Fruit fly (Drosophila melanogaster): ENCODE results near the gene Flo2.

Flo2 gene

DNA sequence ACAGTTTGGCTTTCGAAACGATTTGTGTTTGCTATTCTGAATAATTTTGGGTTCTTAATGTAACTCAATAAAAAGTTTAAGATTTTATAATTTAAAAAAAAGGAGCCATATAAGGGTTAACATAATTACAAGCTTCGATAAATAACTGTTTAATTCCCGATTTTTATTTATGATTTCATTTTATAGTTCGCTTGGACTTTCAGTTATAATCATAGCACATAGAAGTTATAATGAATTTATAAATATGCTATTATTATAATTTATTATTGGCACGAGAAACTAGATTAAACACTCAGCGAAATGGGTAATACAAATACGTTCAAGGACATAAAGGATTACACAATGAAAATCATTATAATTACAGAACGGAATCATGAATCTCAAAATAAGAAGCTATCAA, 2.8 kb upstream of the Flo2 start, which contains the start of gene CG14410:
Gene CG14410, plus strand, starts transcription at position 301 of the 400 bp plus-strand sequence.
- TF ChIP-seq cnc (optimal IDR thresholded peaks at IDR 0.05) (no peak), tj (GFP tag; optimal IDR thresholded peaks at IDR 0.05) (no peak), toe (GFP tag; optimal IDR thresholded peaks at IDR 0.05) (no peak)

- no peak for TF ChIP-seq CG7101 (tag; optimal IDR thresholded peaks at IDR 0.05)
- no peak for TF ChIP-seq CG12768 (GFP tag; optimal IDR thresholded peaks at IDR 0.05)
- TF ChIP-seq CG5204 (GFP tag; optimal IDR thresholded peaks at IDR 0.05): no peak
- TF ChIP-seq bab1 (GFP tag; optimal IDR thresholded peaks at IDR 0.05): no peak
- TF ChIP-seq CG33017 (tag; optimal IDR thresholded peaks at IDR 0.05): no peak
- TF ChIP-seq kay (GFP tag; ENCODE audit: borderline replicate concordance): no peak
- TF ChIP-seq Mnt (GFP tag; optimal IDR thresholded peaks at IDR 0.05): no peak
- TF ChIP-seq tj (GFP tag; optimal IDR thresholded peaks at IDR 0.05): no peak
- TF ChIP-seq Hr96 (GFP tag; optimal IDR thresholded peaks at IDR 0.05): no peak
- TF ChIP-seq toe (GFP tag; optimal IDR thresholded peaks at IDR 0.05): no peak
- TF ChIP-seq Crg-1 (GFP tag; optimal IDR thresholded peaks at IDR 0.05): no peak
- TF ChIP-seq CG1620 (GFP tag; optimal IDR thresholded peaks at IDR 0.05): no peak
- no peak for TF ChIP-seq CG7045 (GFP tag; optimal IDR thresholded peaks at IDR 0.05)
- TF ChIP-seq cic (GFP tag; optimal IDR thresholded peaks at IDR 0.05): no peak
- TF ChIP-seq pad (GFP tag; optimal IDR thresholded peaks at IDR 0.05): no peak
Observed at dm6 chrX:14837983-14838382, 1.2 kb upstream of the Flo2 start, which contains the start of gene Grx5. TSS of gene Grx5 (minus strand) at chrX:14838198.

DNA sequence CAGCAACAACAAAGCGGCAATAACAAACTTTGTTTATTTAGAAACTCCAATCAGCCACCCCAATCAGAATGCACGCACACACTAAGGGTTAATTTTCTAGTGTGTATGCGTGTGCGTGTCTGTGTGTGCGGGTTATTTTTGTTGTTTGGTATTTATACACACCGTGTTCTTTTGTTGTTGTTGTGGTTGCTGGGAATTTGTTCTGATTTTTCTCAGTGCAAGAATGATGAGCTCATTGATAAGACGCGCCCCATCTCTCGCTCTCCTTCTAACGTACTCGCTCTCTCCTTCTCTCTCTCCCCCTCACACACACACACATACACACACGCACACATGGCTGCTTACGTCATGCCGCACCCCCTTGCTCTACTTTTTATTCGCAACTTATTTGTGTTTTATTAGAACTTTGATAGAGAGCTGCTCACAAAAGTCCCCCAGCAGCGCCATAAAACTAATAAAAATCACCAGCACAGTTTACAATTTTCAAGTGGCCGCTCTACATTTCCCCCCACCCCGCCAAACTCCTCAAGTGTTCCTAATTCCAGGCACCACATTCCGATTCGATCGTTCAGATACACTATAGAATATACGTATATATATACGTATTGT, 667 bp downstream of the Flo2 start:
- TF ChIP-seq cic (GFP tag; optimal IDR thresholded peaks at IDR 0.05): peak; percentile 74
- peak; percentile 2 for TF ChIP-seq CG14711 (tag; optimal IDR thresholded peaks at IDR 0.05)
- no peak for TF ChIP-seq ovo (GFP tag; optimal IDR thresholded peaks at IDR 0.05)
- peak; percentile 65 for TF ChIP-seq Mnt (GFP tag; optimal IDR thresholded peaks at IDR 0.05)
- TF ChIP-seq CG1620 (GFP tag; optimal IDR thresholded peaks at IDR 0.05): no peak
- peak; percentile 35 for TF ChIP-seq CG7101 (tag; optimal IDR thresholded peaks at IDR 0.05)
- peak; percentile 40 for TF ChIP-seq pad (GFP tag; optimal IDR thresholded peaks at IDR 0.05)

- peak; percentile 15 for TF ChIP-seq CG33017 (tag; optimal IDR thresholded peaks at IDR 0.05)
- TF ChIP-seq cic (GFP tag; optimal IDR thresholded peaks at IDR 0.05): no peak
- TF ChIP-seq CG1620 (GFP tag; optimal IDR thresholded peaks at IDR 0.05): no peak
- TF ChIP-seq Hr96 (GFP tag; optimal IDR thresholded peaks at IDR 0.05): no peak
- peak; percentile 10 for TF ChIP-seq bab1 (GFP tag; optimal IDR thresholded peaks at IDR 0.05)
- TF ChIP-seq CG7101 (tag; optimal IDR thresholded peaks at IDR 0.05): peak; percentile 37
- no peak for TF ChIP-seq Crg-1 (GFP tag; optimal IDR thresholded peaks at IDR 0.05)
- peak; percentile 37 for TF ChIP-seq CG14711 (tag; optimal IDR thresholded peaks at IDR 0.05)
- peak; percentile 93 for TF ChIP-seq kay (GFP tag; ENCODE audit: borderline replicate concordance)
- TF ChIP-seq Mnt (GFP tag; optimal IDR thresholded peaks at IDR 0.05): no peak
- TF ChIP-seq CG12768 (GFP tag; optimal IDR thresholded peaks at IDR 0.05): no peak
- no peak for TF ChIP-seq ovo (GFP tag; optimal IDR thresholded peaks at IDR 0.05)
- TF ChIP-seq Clk (GFP tag; optimal IDR thresholded peaks at IDR 0.05): no peak
- TF ChIP-seq CG11617 (GFP tag; optimal IDR thresholded peaks at IDR 0.05): no peak
Observed at dm6 chrX:14840417-14840872, 1.3 kb downstream of the Flo2 start.

DNA sequence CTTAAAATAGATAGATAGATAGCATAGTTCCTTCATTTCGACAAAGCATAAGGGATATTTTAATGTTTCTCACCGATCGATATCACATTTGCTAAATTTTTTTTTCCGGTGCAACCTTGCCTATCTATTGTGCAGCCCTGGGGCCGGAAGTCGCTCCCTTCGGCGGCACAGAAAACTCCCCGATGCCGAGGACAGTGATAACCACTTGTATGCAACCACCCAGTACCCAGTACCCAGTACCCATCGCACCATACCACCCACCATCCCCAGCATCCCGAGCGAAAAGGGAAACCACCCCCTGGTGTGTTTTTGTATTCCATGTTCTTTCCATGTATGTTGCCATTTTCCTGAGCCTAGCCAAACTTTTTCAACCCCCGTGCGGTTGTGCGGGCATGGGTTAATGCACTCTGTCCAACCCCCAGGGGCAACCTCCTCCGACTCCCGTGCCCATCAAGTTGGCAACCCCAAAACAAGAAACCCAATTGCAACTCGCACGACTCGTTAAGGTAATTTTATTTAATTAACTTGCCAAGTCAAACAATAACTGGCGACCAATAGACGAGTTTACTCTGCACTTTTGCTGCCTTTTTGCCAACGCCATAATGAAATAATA, 2.8 kb downstream of the Flo2 start:
- TF ChIP-seq cic (GFP tag; optimal IDR thresholded peaks at IDR 0.05) (no peak), CG5204 (GFP tag; optimal IDR thresholded peaks at IDR 0.05) (no peak), Clk (GFP tag; optimal IDR thresholded peaks at IDR 0.05) (no peak), CG7101 (tag; optimal IDR thresholded peaks at IDR 0.05) (no peak), CG14711 (tag; optimal IDR thresholded peaks at IDR 0.05) (no peak), CG12768 (GFP tag; optimal IDR thresholded peaks at IDR 0.05) (no peak), Crg-1 (GFP tag; optimal IDR thresholded peaks at IDR 0.05) (no peak), CG7045 (GFP tag; optimal IDR thresholded peaks at IDR 0.05) (no peak), bab1 (GFP tag; optimal IDR thresholded peaks at IDR 0.05) (no peak)

- no peak for TF ChIP-seq toe (GFP tag; optimal IDR thresholded peaks at IDR 0.05)
- no peak for TF ChIP-seq cic (GFP tag; optimal IDR thresholded peaks at IDR 0.05)
- TF ChIP-seq CG7101 (tag; optimal IDR thresholded peaks at IDR 0.05): no peak
- no peak for TF ChIP-seq CG1620 (GFP tag; optimal IDR thresholded peaks at IDR 0.05)
- TF ChIP-seq CG12768 (GFP tag; optimal IDR thresholded peaks at IDR 0.05): no peak
- no peak for TF ChIP-seq CG11617 (GFP tag; optimal IDR thresholded peaks at IDR 0.05)
- TF ChIP-seq tj (GFP tag; optimal IDR thresholded peaks at IDR 0.05): no peak
- TF ChIP-seq Clk (GFP tag; optimal IDR thresholded peaks at IDR 0.05): no peak
- no peak for TF ChIP-seq CG33017 (tag; optimal IDR thresholded peaks at IDR 0.05)
- no peak for TF ChIP-seq ovo (GFP tag; optimal IDR thresholded peaks at IDR 0.05)
- TF ChIP-seq Hr96 (GFP tag; optimal IDR thresholded peaks at IDR 0.05): no peak
Observed at dm6 chrX:14844657-14845056, 5.5 kb downstream of the Flo2 start, which contains the start of gene CG12539. TSS of gene CG12539 (minus strand) at chrX:14844757.

DNA sequence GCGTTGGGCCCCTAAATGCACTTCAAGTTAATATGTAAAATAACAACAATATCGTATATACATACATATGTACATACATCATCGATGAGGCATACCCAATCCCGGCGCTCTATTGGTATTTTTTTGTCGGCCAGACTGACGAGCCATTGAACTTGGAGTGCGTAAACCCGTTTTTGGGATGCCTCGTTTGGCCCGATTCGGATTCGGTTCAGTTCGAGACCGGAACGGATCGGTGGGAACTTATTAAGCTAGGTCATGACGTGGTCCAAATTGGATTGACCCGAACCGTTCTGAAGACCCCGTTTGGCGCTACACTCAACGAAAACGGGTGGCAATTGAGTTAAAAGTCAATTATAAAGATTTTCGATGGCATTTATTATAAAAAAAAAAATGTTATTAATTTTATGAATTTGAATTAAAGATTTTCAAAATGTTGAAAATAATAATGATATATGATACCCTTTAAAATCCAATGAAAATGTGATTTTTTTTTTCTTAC, 7.0 kb downstream of the Flo2 start:
- no peak for TF ChIP-seq Crg-1 (GFP tag; optimal IDR thresholded peaks at IDR 0.05)
- no peak for TF ChIP-seq pad (GFP tag; optimal IDR thresholded peaks at IDR 0.05)
- TF ChIP-seq toe (GFP tag; optimal IDR thresholded peaks at IDR 0.05): no peak
- TF ChIP-seq Hr96 (GFP tag; optimal IDR thresholded peaks at IDR 0.05): no peak
- TF ChIP-seq CG33017 (tag; optimal IDR thresholded peaks at IDR 0.05): no peak
- TF ChIP-seq CG14711 (tag; optimal IDR thresholded peaks at IDR 0.05): no peak
- no peak for TF ChIP-seq kay (GFP tag; ENCODE audit: borderline replicate concordance)
- TF ChIP-seq cic (GFP tag; optimal IDR thresholded peaks at IDR 0.05): no peak
- TF ChIP-seq tj (GFP tag; optimal IDR thresholded peaks at IDR 0.05): no peak
- no peak for TF ChIP-seq CG1620 (GFP tag; optimal IDR thresholded peaks at IDR 0.05)
- TF ChIP-seq CG5204 (GFP tag; optimal IDR thresholded peaks at IDR 0.05): no peak

Measured in whole organism, adult.